Worm (Caenorhabditis elegans) whole organism, L3 larva: ENCODE results near the gene rpi-1.

Experiments used
- nhr-23 ChIP-seq: fragments of 150-350 bp; optimal IDR thresholded peaks from 2 replicates; lab custom pipeline; 2014; ENCODE audit warnings: missing biosample characterization, missing genetic modification reagents, missing genetic modification characterization
- unc-62 ChIP-seq: fragments of 150-350 bp; sonication (generic microtip); optimal IDR thresholded peaks from 4 replicates; lab custom pipeline; 2014; ENCODE audit warnings: missing biosample characterization, missing genetic modification reagents, missing genetic modification characterization

DNA sequence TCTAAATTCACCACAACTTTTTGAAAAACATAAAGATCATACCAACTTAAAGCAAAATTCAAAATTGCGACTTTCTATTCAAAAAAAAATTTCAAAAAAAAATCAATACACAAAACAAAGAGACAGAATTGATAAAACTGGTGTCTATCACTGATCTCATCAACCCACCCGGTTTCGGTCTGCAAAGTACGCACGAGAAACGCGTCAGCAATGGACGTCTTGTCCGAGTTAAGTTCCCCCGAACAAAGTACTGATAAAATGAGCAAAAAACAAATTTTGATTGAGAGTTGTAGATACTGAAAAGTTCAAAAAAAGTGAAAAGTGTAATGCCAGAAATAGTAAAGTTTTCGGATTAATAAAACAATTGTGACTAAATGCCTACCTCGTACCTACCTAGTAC, 3.9 kb downstream of the rpi-1 start:
- no peak for TF ChIP-seq nhr-23 (tag; lab: Kevin White, UChicago)
- TF ChIP-seq unc-62 = no peak
